Worm (Caenorhabditis elegans): ENCODE results near the gene F42A10.7.

F42A10.7 gene

ce11 chrIII:6178586-6178985 is at the start of gene F42A10.7:
Gene F42A10.7, minus strand, starts transcription at chrIII:6178686.
- TF ChIP-seq tab-1 (GFP tag; IDR thresholded peaks at IDR 0.05) (no peak), flt-1 (GFP tag; IDR thresholded peaks at IDR 0.05) (no peak), ztf-29 (GFP tag; IDR thresholded peaks at IDR 0.05) (no peak), cog-1 (tag; optimal IDR thresholded peaks at IDR 0.05) (no peak), med-1 (GFP tag; optimal IDR thresholded peaks at IDR 0.05; ENCODE audit: insufficient read depth) (no peak), T22C8.4 (GFP tag; IDR thresholded peaks at IDR 0.05) (no peak), ref-1 (GFP tag; conservative IDR thresholded peaks at IDR 0.05) (no peak), klf-2 (GFP tag; conservative IDR thresholded peaks at IDR 0.05) (no peak)

ce11 chrIII:6221403-6221802 is 42.9 kb upstream of the F42A10.7 start:
- no peak for TF ChIP-seq ref-1 (GFP tag; conservative IDR thresholded peaks at IDR 0.05)
- no peak for TF ChIP-seq T22C8.4 (GFP tag; IDR thresholded peaks at IDR 0.05)
- no peak for TF ChIP-seq med-1 (GFP tag; optimal IDR thresholded peaks at IDR 0.05; ENCODE audit: insufficient read depth)
- no peak for TF ChIP-seq ztf-23 (GFP tag; IDR thresholded peaks at IDR 0.05)
- no peak for TF ChIP-seq cog-1 (tag; optimal IDR thresholded peaks at IDR 0.05)
- no peak for TF ChIP-seq tab-1 (GFP tag; IDR thresholded peaks at IDR 0.05)
- TF ChIP-seq ztf-29 (GFP tag; IDR thresholded peaks at IDR 0.05) = no peak
- no peak for TF ChIP-seq klf-2 (GFP tag; conservative IDR thresholded peaks at IDR 0.05)
- no peak for TF ChIP-seq flt-1 (GFP tag; IDR thresholded peaks at IDR 0.05)

- TF ChIP-seq cog-1 (tag; optimal IDR thresholded peaks at IDR 0.05) = no peak
- TF ChIP-seq T22C8.4 (GFP tag; IDR thresholded peaks at IDR 0.05) = no peak
- no peak for TF ChIP-seq flt-1 (GFP tag; IDR thresholded peaks at IDR 0.05)
- no peak for TF ChIP-seq ztf-29 (GFP tag; IDR thresholded peaks at IDR 0.05)
- no peak for TF ChIP-seq ref-1 (GFP tag; conservative IDR thresholded peaks at IDR 0.05)
- no peak for TF ChIP-seq med-1 (GFP tag; optimal IDR thresholded peaks at IDR 0.05; ENCODE audit: insufficient read depth)
- TF ChIP-seq klf-2 (GFP tag; conservative IDR thresholded peaks at IDR 0.05) = no peak
- no peak for TF ChIP-seq ztf-23 (GFP tag; IDR thresholded peaks at IDR 0.05)
Measured at ce11 chrIII:6216833-6217466, 38.5 kb upstream of the F42A10.7 start, which contains the start of gene hot-4. Gene hot-4, plus strand, starts transcription at chrIII:6217416.

ce11 chrIII:6215943-6216342 is 37.5 kb upstream of the F42A10.7 start:
- TF ChIP-seq ztf-23 (GFP tag; IDR thresholded peaks at IDR 0.05) = no peak
- TF ChIP-seq T22C8.4 (GFP tag; IDR thresholded peaks at IDR 0.05) = no peak
- no peak for TF ChIP-seq ztf-29 (GFP tag; IDR thresholded peaks at IDR 0.05)
- no peak for TF ChIP-seq cog-1 (tag; optimal IDR thresholded peaks at IDR 0.05)
- TF ChIP-seq tab-1 (GFP tag; IDR thresholded peaks at IDR 0.05) = no peak
- no peak for TF ChIP-seq klf-2 (GFP tag; conservative IDR thresholded peaks at IDR 0.05)
- no peak for TF ChIP-seq flt-1 (GFP tag; IDR thresholded peaks at IDR 0.05)
- no peak for TF ChIP-seq med-1 (GFP tag; optimal IDR thresholded peaks at IDR 0.05; ENCODE audit: insufficient read depth)
- no peak for TF ChIP-seq ref-1 (GFP tag; conservative IDR thresholded peaks at IDR 0.05)

- TF ChIP-seq ztf-29 (GFP tag; IDR thresholded peaks at IDR 0.05) = no peak
- no peak for TF ChIP-seq ztf-23 (GFP tag; IDR thresholded peaks at IDR 0.05)
- no peak for TF ChIP-seq tab-1 (GFP tag; IDR thresholded peaks at IDR 0.05)
- no peak for TF ChIP-seq klf-2 (GFP tag; conservative IDR thresholded peaks at IDR 0.05)
- no peak for TF ChIP-seq T22C8.4 (GFP tag; IDR thresholded peaks at IDR 0.05)
- no peak for TF ChIP-seq cog-1 (tag; optimal IDR thresholded peaks at IDR 0.05)
- TF ChIP-seq med-1 (GFP tag; optimal IDR thresholded peaks at IDR 0.05; ENCODE audit: insufficient read depth) = no peak
- TF ChIP-seq flt-1 (GFP tag; IDR thresholded peaks at IDR 0.05) = no peak
- no peak for TF ChIP-seq ref-1 (GFP tag; conservative IDR thresholded peaks at IDR 0.05)
Measured at ce11 chrIII:6215476-6215875, 37.0 kb upstream of the F42A10.7 start, which contains the start of gene C23G10.11. Gene C23G10.11, minus strand, starts transcription at chrIII:6215576.

ce11 chrIII:6213915-6214314 is 35.4 kb upstream of the F42A10.7 start, which contains the start of gene C23G10.10:
Gene C23G10.10, minus strand, starts transcription at chrIII:6214015.
- TF ChIP-seq flt-1 (GFP tag; IDR thresholded peaks at IDR 0.05) (no peak), ztf-29 (GFP tag; IDR thresholded peaks at IDR 0.05) (no peak), klf-2 (GFP tag; conservative IDR thresholded peaks at IDR 0.05) (no peak), T22C8.4 (GFP tag; IDR thresholded peaks at IDR 0.05) (no peak), med-1 (GFP tag; optimal IDR thresholded peaks at IDR 0.05; ENCODE audit: insufficient read depth) (no peak), ztf-23 (GFP tag; IDR thresholded peaks at IDR 0.05) (no peak)

ce11 chrIII:6210215-6210822 is 31.8 kb upstream of the F42A10.7 start:
- TF ChIP-seq T22C8.4 (GFP tag; IDR thresholded peaks at IDR 0.05) (no peak), tab-1 (GFP tag; IDR thresholded peaks at IDR 0.05) (no peak), cog-1 (tag; optimal IDR thresholded peaks at IDR 0.05) (no peak), ref-1 (GFP tag; conservative IDR thresholded peaks at IDR 0.05) (no peak), ztf-29 (GFP tag; IDR thresholded peaks at IDR 0.05) (no peak), ztf-23 (GFP tag; IDR thresholded peaks at IDR 0.05) (no peak), klf-2 (GFP tag; conservative IDR thresholded peaks at IDR 0.05) (no peak)

- no peak for TF ChIP-seq klf-2 (GFP tag; conservative IDR thresholded peaks at IDR 0.05)
- no peak for TF ChIP-seq ztf-29 (GFP tag; IDR thresholded peaks at IDR 0.05)
- TF ChIP-seq flt-1 (GFP tag; IDR thresholded peaks at IDR 0.05) = no peak
- TF ChIP-seq ref-1 (GFP tag; conservative IDR thresholded peaks at IDR 0.05) = no peak
- TF ChIP-seq med-1 (GFP tag; optimal IDR thresholded peaks at IDR 0.05; ENCODE audit: insufficient read depth) = no peak
- no peak for TF ChIP-seq tab-1 (GFP tag; IDR thresholded peaks at IDR 0.05)
Measured at ce11 chrIII:6208984-6209383, 30.5 kb upstream of the F42A10.7 start, which contains the start of gene C23G10.1. Gene C23G10.1, plus strand, starts transcription at chrIII:6209284.

ce11 chrIII:6207881-6208280 is 29.4 kb upstream of the F42A10.7 start, which contains the start of gene C23G10.2:
Gene C23G10.2, plus strand, starts transcription at chrIII:6208064.
- TF ChIP-seq tab-1 (GFP tag; IDR thresholded peaks at IDR 0.05) = no peak
- no peak for TF ChIP-seq flt-1 (GFP tag; IDR thresholded peaks at IDR 0.05)
- TF ChIP-seq med-1 (GFP tag; optimal IDR thresholded peaks at IDR 0.05; ENCODE audit: insufficient read depth) = no peak
- no peak for TF ChIP-seq ref-1 (GFP tag; conservative IDR thresholded peaks at IDR 0.05)
- TF ChIP-seq ztf-29 (GFP tag; IDR thresholded peaks at IDR 0.05) = no peak
- TF ChIP-seq ztf-23 (GFP tag; IDR thresholded peaks at IDR 0.05) = no peak
- no peak for TF ChIP-seq klf-2 (GFP tag; conservative IDR thresholded peaks at IDR 0.05)
- TF ChIP-seq cog-1 (tag; optimal IDR thresholded peaks at IDR 0.05) = no peak
- TF ChIP-seq T22C8.4 (GFP tag; IDR thresholded peaks at IDR 0.05) = no peak
